Worm (Caenorhabditis elegans) whole organism, mixed stage, embryonic: ENCODE results near the gene grk-2.

Source experiments
- lin-13 ChIP-seq: fragments of 150-350 bp; optimal IDR thresholded peaks from 2 replicates; lab custom pipeline; 2014; ENCODE audit warnings: missing biosample characterization, missing genetic modification characterization
- nhr-76 ChIP-seq: sonication (generic microtip); optimal IDR thresholded peaks from 2 replicates; lab custom pipeline; 2017; ENCODE audit warnings: missing biosample characterization, missing genetic modification characterization

DNA sequence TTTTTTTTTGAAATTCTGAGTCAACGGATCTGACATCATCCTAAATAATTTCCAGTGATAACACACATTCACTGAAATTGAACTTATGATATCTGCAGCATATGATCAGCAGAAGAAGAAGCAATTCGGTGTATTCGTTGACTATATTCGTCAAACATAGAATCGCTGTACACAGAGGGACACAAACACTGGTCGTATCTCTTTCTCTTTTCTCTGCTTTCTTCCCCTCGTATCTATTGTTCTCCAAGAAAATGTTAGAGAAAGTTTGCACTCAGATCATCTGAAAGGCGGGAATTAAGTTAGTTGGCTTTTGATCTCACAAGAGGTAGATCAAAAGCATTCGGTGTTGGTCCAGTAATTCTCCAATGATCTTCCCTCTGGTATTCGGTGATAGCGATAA is 25.4 kb upstream of the grk-2 start:
- TF ChIP-seq lin-13 (no peak), nhr-76 (no peak)
